Worm (Caenorhabditis elegans): Measurements from ENCODE around the gene Y38E10A.3.

DNA sequence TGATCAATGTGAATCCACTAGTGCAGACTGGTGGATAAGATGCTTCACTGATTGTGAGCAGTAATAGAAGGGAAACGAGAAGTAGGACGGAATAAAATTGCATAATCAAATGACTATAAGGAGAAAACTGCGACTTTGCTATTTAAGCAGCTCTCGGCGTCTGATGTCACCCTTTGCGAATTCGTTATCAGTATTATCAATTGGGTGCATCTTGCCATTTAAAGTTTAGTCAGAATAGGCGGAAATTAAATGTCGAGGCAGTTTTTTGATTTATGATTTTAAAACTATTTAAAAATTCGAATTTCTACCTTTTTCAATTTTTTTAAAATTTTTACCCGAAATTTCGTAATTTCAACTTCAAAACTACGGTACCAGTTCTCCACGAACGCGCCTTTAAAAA is 6.4 kb upstream of the Y38E10A.3 start, which contains the start of gene clec-4:
- TF ChIP-seq tab-1 (GFP tag; IDR thresholded peaks at IDR 0.05) (no peak), cog-1 (tag; optimal IDR thresholded peaks at IDR 0.05) (no peak), flt-1 (GFP tag; IDR thresholded peaks at IDR 0.05) (no peak), ref-1 (GFP tag; conservative IDR thresholded peaks at IDR 0.05) (no peak), ztf-23 (GFP tag; IDR thresholded peaks at IDR 0.05) (no peak), ztf-29 (GFP tag; IDR thresholded peaks at IDR 0.05) (no peak), klf-2 (GFP tag; conservative IDR thresholded peaks at IDR 0.05) (no peak), med-1 (GFP tag; optimal IDR thresholded peaks at IDR 0.05; ENCODE audit: insufficient read depth) (no peak)
